Fruit fly (Drosophila melanogaster) whole organism, embryonic: ENCODE measurements around the gene Surf1.
A peak's percentile ranks its signal among the peaks of the same experiment; 100 is the strongest.

Experiments used
- Atf3 ChIP-seq: fragments of 200-800 bp; sonication (Bioruptor generic); optimal IDR thresholded peaks from 3 replicates; lab custom pipeline; 2016; ENCODE audit warnings: missing biosample characterization, missing genetic modification characterization
- Blimp-1 ChIP-seq: fragments of 200-800 bp; sonication (Bioruptor generic); optimal IDR thresholded peaks from 3 replicates; lab custom pipeline; 2018; ENCODE audit warnings: missing biosample characterization, missing genetic modification characterization, mild to moderate bottlenecking, moderate library complexity, missing genetic modification reagents
- CG10462 ChIP-seq: fragments of 200-800 bp; sonication (Bioruptor generic); optimal IDR thresholded peaks from 2 replicates; lab custom pipeline; 2016; ENCODE audit warnings: missing biosample characterization, missing genetic modification characterization
- CG11560 ChIP-seq: fragments of 200-800 bp; sonication (Bioruptor generic); IDR thresholded peaks from 3 replicates; pipeline ENCODE4 v1.3.6; 2022; ENCODE audit warnings: missing biosample characterization, missing genetic modification characterization
- CG12104 ChIP-seq: fragments of 200-800 bp; sonication (Bioruptor generic); optimal IDR thresholded peaks from 3 replicates; lab custom pipeline; 2016; ENCODE audit warnings: missing biosample characterization, missing genetic modification characterization
- CG1529 ChIP-seq: fragments of 200-800 bp; sonication (Bioruptor generic); optimal IDR thresholded peaks from 3 replicates; lab custom pipeline; 2018; ENCODE audit warnings: missing biosample characterization, missing genetic modification characterization
- CG1647 ChIP-seq: fragments of 200-800 bp; sonication (Bioruptor generic); optimal IDR thresholded peaks from 3 replicates; lab custom pipeline; 2016; ENCODE audit warnings: missing biosample characterization, missing genetic modification characterization
- CG16813 ChIP-seq: fragments of 200-800 bp; sonication (Bioruptor generic); IDR thresholded peaks from 3 replicates; pipeline ENCODE4 v1.3.6; 2022; ENCODE audit warnings: missing biosample characterization, missing genetic modification characterization; ENCODE audit not compliant: partially characterized antibody
- CG31365 ChIP-seq: fragments of 200-800 bp; sonication (Bioruptor generic); optimal IDR thresholded peaks from 2 replicates; lab custom pipeline; 2018; ENCODE audit warnings: missing biosample characterization, mild to moderate bottlenecking, missing genetic modification characterization
- CG31388 ChIP-seq: fragments of 200-800 bp; sonication (Bioruptor generic); optimal IDR thresholded peaks from 2 replicates; lab custom pipeline; 2016; ENCODE audit warnings: missing biosample characterization, missing genetic modification characterization
- CG31441 ChIP-seq: fragments of 200-800 bp; sonication (Bioruptor generic); IDR thresholded peaks from 2 replicates; pipeline ENCODE4 v1.3.6; 2022; ENCODE audit warnings: missing biosample characterization, missing genetic modification characterization
- CG3281 ChIP-seq: fragments of 200-800 bp; sonication (Bioruptor generic); optimal IDR thresholded peaks from 3 replicates; lab custom pipeline; 2017; ENCODE audit warnings: missing biosample characterization, mild to moderate bottlenecking, missing genetic modification characterization
- CG34224 ChIP-seq: fragments of 200-800 bp; sonication (Bioruptor generic); IDR thresholded peaks from 3 replicates; pipeline ENCODE4 v1.3.6; 2022; ENCODE audit warnings: missing biosample characterization, missing genetic modification characterization; ENCODE audit not compliant: partially characterized antibody
- CG3838 ChIP-seq: fragments of 200-800 bp; sonication (Bioruptor generic); optimal IDR thresholded peaks from 3 replicates; lab custom pipeline; 2016; ENCODE audit warnings: missing biosample characterization, missing genetic modification characterization
- CG4360 ChIP-seq: fragments of 200-800 bp; sonication (Bioruptor generic); IDR thresholded peaks from 2 replicates; pipeline ENCODE4 v1.3.6; 2022; ENCODE audit warnings: missing biosample characterization, missing genetic modification characterization
- CG4424 ChIP-seq: fragments of 200-800 bp; sonication (Bioruptor generic); optimal IDR thresholded peaks from 3 replicates; lab custom pipeline; 2016; ENCODE audit warnings: missing biosample characterization, missing genetic modification characterization
- CG6654 ChIP-seq: fragments of 200-800 bp; sonication (Bioruptor generic); optimal IDR thresholded peaks from 2 replicates; lab custom pipeline; 2017; ENCODE audit warnings: missing biosample characterization, mild to moderate bottlenecking, missing genetic modification characterization
- CG7745 ChIP-seq: fragments of 200-800 bp; sonication (Bioruptor generic); optimal IDR thresholded peaks from 2 replicates; lab custom pipeline; 2018; ENCODE audit warnings: missing biosample characterization, mild to moderate bottlenecking, missing genetic modification characterization, moderate library complexity
- CG8944 ChIP-seq: fragments of 200-800 bp; sonication (Bioruptor generic); optimal IDR thresholded peaks from 3 replicates; lab custom pipeline; 2016; ENCODE audit warnings: missing biosample characterization, missing genetic modification characterization
- Camta ChIP-seq: fragments of 200-800 bp; sonication (Bioruptor generic); optimal IDR thresholded peaks from 2 replicates; lab custom pipeline; 2016; ENCODE audit warnings: missing biosample characterization, missing genetic modification characterization
- H15 ChIP-seq: fragments of 200-800 bp; sonication (Bioruptor generic); IDR thresholded peaks from 3 replicates; pipeline ENCODE4 v1.3.6; 2022; ENCODE audit warnings: missing biosample characterization, missing genetic modification characterization
- H2.0 ChIP-seq: fragments of 200-800 bp; sonication (Bioruptor generic); IDR thresholded peaks from 2 replicates; pipeline ENCODE4 v1.3.6; 2022; ENCODE audit warnings: missing biosample characterization, missing genetic modification characterization
- HmgD ChIP-seq: fragments of 200-800 bp; sonication (Bioruptor generic); optimal IDR thresholded peaks from 3 replicates; lab custom pipeline; 2016; ENCODE audit warnings: missing biosample characterization, missing genetic modification characterization
- HmgZ ChIP-seq: fragments of 200-800 bp; sonication (Bioruptor generic); optimal IDR thresholded peaks from 2 replicates; lab custom pipeline; 2018; ENCODE audit warnings: missing biosample characterization, mild to moderate bottlenecking, missing genetic modification characterization
- Hmr ChIP-seq: fragments of 200-800 bp; sonication (Bioruptor generic); optimal IDR thresholded peaks from 3 replicates; lab custom pipeline; 2017; ENCODE audit warnings: mild to moderate bottlenecking, missing biosample characterization, missing genetic modification reagents, missing genetic modification characterization
- Hr39 ChIP-seq: fragments of >200 bp; optimal IDR thresholded peaks from 2 replicates; lab custom pipeline; 2017
- Nf-YC ChIP-seq: fragments of 200-800 bp; optimal IDR thresholded peaks from 3 replicates; lab custom pipeline; 2019; ENCODE audit warnings: missing biosample characterization, mild to moderate bottlenecking, missing genetic modification characterization, moderate library complexity
- PHDP ChIP-seq: fragments of 200-800 bp; sonication (Bioruptor generic); optimal IDR thresholded peaks from 3 replicates; lab custom pipeline; 2018; ENCODE audit warnings: missing biosample characterization, mild to moderate bottlenecking, missing genetic modification characterization, moderate library complexity
- Rx ChIP-seq: fragments of 200-800 bp; sonication (Bioruptor generic); IDR thresholded peaks from 2 replicates; pipeline ENCODE4 v1.3.6; 2022; ENCODE audit warnings: missing biosample characterization, missing genetic modification characterization
- Sry-β ChIP-seq: fragments of 200-800 bp; sonication (Bioruptor generic); optimal IDR thresholded peaks from 2 replicates; lab custom pipeline; 2018; ENCODE audit warnings: missing biosample characterization, mild to moderate bottlenecking, missing genetic modification characterization, moderate library complexity
- Usf ChIP-seq: fragments of 200-800 bp; sonication (Bioruptor generic); optimal IDR thresholded peaks from 2 replicates; lab custom pipeline; 2017; ENCODE audit warnings: missing genotype, missing biosample characterization, missing genetic modification characterization
- abd-A ChIP-seq: fragments of 200-800 bp; sonication (Bioruptor generic); optimal IDR thresholded peaks from 3 replicates; lab custom pipeline; 2019; ENCODE audit warnings: missing biosample characterization, mild to moderate bottlenecking, missing genetic modification characterization, moderate library complexity
- ac ChIP-seq: fragments of 200-800 bp; sonication (Bioruptor generic); optimal IDR thresholded peaks from 3 replicates; lab custom pipeline; 2017; ENCODE audit warnings: missing biosample characterization, mild to moderate bottlenecking, missing genetic modification characterization
- caup ChIP-seq: fragments of 200-800 bp; sonication (Bioruptor generic); optimal IDR thresholded peaks from 3 replicates; lab custom pipeline; 2017; ENCODE audit warnings: missing biosample characterization, mild to moderate bottlenecking, missing genetic modification characterization, moderate library complexity; ENCODE audit not compliant: severe bottlenecking
- chm ChIP-seq: fragments of 200-800 bp; sonication (Bioruptor generic); IDR thresholded peaks from 2 replicates; pipeline ENCODE4 v1.3.6; 2022; ENCODE audit warnings: missing biosample characterization, missing genetic modification characterization
- chn ChIP-seq: fragments of 200-800 bp; sonication (Bioruptor generic); optimal IDR thresholded peaks from 2 replicates; lab custom pipeline; 2016; ENCODE audit warnings: missing biosample characterization, missing genetic modification characterization
- dmrt11E ChIP-seq: fragments of 200-800 bp; sonication (Bioruptor generic); optimal IDR thresholded peaks from 3 replicates; lab custom pipeline; 2018; ENCODE audit warnings: missing biosample characterization, mild to moderate bottlenecking, missing genetic modification characterization, moderate library complexity
- ftz-f1 ChIP-seq: fragments of 200-800 bp; sonication (Bioruptor generic); optimal IDR thresholded peaks from 2 replicates; lab custom pipeline; 2016; ENCODE audit warnings: missing biosample characterization, missing genetic modification characterization
- grn ChIP-seq: fragments of 200-800 bp; sonication (Bioruptor generic); optimal IDR thresholded peaks from 3 replicates; lab custom pipeline; 2017; ENCODE audit warnings: missing biosample characterization, missing genetic modification characterization
- jing ChIP-seq: fragments of 200-800 bp; sonication (Bioruptor generic); optimal IDR thresholded peaks from 2 replicates; lab custom pipeline; 2018; ENCODE audit warnings: missing biosample characterization, mild to moderate bottlenecking, missing genetic modification characterization
- lola ChIP-seq, 3 experiments: fragments of >200 bp in 2 of 3; fragments of 200-800 bp in 1 of 3; sonication (Bioruptor generic) in 1 of 3; optimal IDR thresholded peaks; 2 replicates each; lab custom pipeline; 2017 to 2019; ENCODE audit warnings: missing biosample characterization in 3 of 3, missing genetic modification characterization in 3 of 3, mild to moderate bottlenecking in 1 of 3, moderate library complexity in 1 of 3
- nerfin-2 ChIP-seq: fragments of 200-800 bp; sonication (Bioruptor generic); IDR thresholded peaks from 2 replicates; pipeline ENCODE4 v1.3.6; 2022; ENCODE audit warnings: missing biosample characterization, missing genetic modification characterization; ENCODE audit not compliant: partially characterized antibody
- onecut ChIP-seq: fragments of 200-800 bp; sonication (Bioruptor generic); IDR thresholded peaks from 2 replicates; pipeline ENCODE4 v1.3.6; 2022; ENCODE audit warnings: missing biosample characterization, missing genetic modification characterization
- p53 ChIP-seq: fragments of 200-800 bp; sonication (Bioruptor generic); optimal IDR thresholded peaks from 2 replicates; lab custom pipeline; 2016; ENCODE audit warnings: missing biosample characterization, missing genetic modification characterization
- pnt ChIP-seq: fragments of 200-800 bp; sonication (Bioruptor generic); optimal IDR thresholded peaks from 3 replicates; lab custom pipeline; 2016; ENCODE audit warnings: missing biosample characterization, missing genetic modification characterization
- psq ChIP-seq: fragments of 200-800 bp; sonication (Bioruptor generic); optimal IDR thresholded peaks from 2 replicates; lab custom pipeline; 2017; ENCODE audit warnings: missing biosample characterization, missing genetic modification characterization
- slp2 ChIP-seq: fragments of 200-800 bp; sonication (Bioruptor generic); optimal IDR thresholded peaks from 2 replicates; lab custom pipeline; 2016; ENCODE audit warnings: missing biosample characterization, missing genetic modification characterization
- sr ChIP-seq: fragments of 200-800 bp; sonication (Bioruptor generic); IDR thresholded peaks from 3 replicates; pipeline ENCODE4 v1.3.6; 2022; ENCODE audit warnings: missing biosample characterization, missing genetic modification characterization
- stc ChIP-seq: fragments of 200-800 bp; sonication (Bioruptor generic); IDR thresholded peaks from 2 replicates; pipeline ENCODE4 v1.3.6; 2022; ENCODE audit warnings: missing biosample characterization, missing genetic modification characterization
- tna ChIP-seq: fragments of 200-800 bp; sonication (Bioruptor generic); IDR thresholded peaks from 2 replicates; pipeline ENCODE4 v1.3.6; 2022; ENCODE audit warnings: missing biosample characterization, missing genetic modification characterization; ENCODE audit not compliant: partially characterized antibody

Surf1 gene

dm6 chr3L:6979387-6980249 lies 21.5 kb downstream of the Surf1 start, which contains the start of gene Galphai (continued):
- TF ChIP-seq Camta = no peak
- no peak for TF ChIP-seq CG12104 (GFP tag; lab: Kevin White, UChicago)
- peak; percentile 7 for TF ChIP-seq CG3281 (GFP tag; lab: Kevin White, UChicago)
- peak; percentile 58 for TF ChIP-seq CG31365 (tag; lab: Kevin White, UChicago)
- no peak for TF ChIP-seq Blimp-1 (GFP tag; lab: Kevin White, UChicago)
- TF ChIP-seq Atf3 = peak; percentile 1
- TF ChIP-seq caup (GFP tag; lab: Kevin White, UChicago) = peak; percentile 47
- TF ChIP-seq Sry-β (GFP tag; lab: Kevin White, UChicago) = no peak
- TF ChIP-seq sr = no peak
- TF ChIP-seq Hmr (GFP tag; lab: Kevin White, UChicago) = peak; percentile 95
- TF ChIP-seq CG1647 (GFP tag; lab: Kevin White, UChicago) = peak; percentile 19
- TF ChIP-seq psq = no peak
- TF ChIP-seq CG1529 (GFP tag; lab: Kevin White, UChicago) = no peak
- TF ChIP-seq slp2 = no peak
- no peak for TF ChIP-seq CG34224 (GFP tag; lab: Robert Waterston, UW)
- peak; percentile 74 for TF ChIP-seq p53
- no peak for TF ChIP-seq CG10462 (GFP tag; lab: Kevin White, UChicago)
- no peak for TF ChIP-seq CG6654
- no peak for TF ChIP-seq Rx
- no peak for TF ChIP-seq Hr39 (lab: Kevin White, UChicago)
- TF ChIP-seq HmgZ (tag; lab: Kevin White, UChicago) = peak; percentile 92
- TF ChIP-seq CG7745 (tag; lab: Kevin White, UChicago) = peak; percentile 22
- no peak for TF ChIP-seq chm
- no peak for TF ChIP-seq CG3838 (GFP tag; lab: Kevin White, UChicago)
- no peak for TF ChIP-seq CG4424 (GFP tag; lab: Kevin White, UChicago)
- TF ChIP-seq tna (GFP tag; lab: Robert Waterston, UW) = no peak
- TF ChIP-seq dmrt11E (tag; lab: Kevin White, UChicago) = peak; percentile 1
- peak; percentile 37 for TF ChIP-seq PHDP (tag; lab: Kevin White, UChicago)
- TF ChIP-seq CG4360 = no peak
- no peak for TF ChIP-seq ac
- no peak for TF ChIP-seq jing (GFP tag; lab: Kevin White, UChicago)
- peak; percentile 92 for TF ChIP-seq HmgD (GFP tag; lab: Kevin White, UChicago)
- TF ChIP-seq CG31388 (GFP tag; lab: Kevin White, UChicago) = no peak
- TF ChIP-seq grn (GFP tag; lab: Kevin White, UChicago) = peak; percentile 49
- TF ChIP-seq ftz-f1 (GFP tag; lab: Kevin White, UChicago) = peak; percentile 51
- TF ChIP-seq H15 (GFP tag; lab: Robert Waterston, UW) = no peak
- TF ChIP-seq chn (GFP tag; lab: Kevin White, UChicago) = no peak
- no peak for TF ChIP-seq Usf (GFP tag; lab: Kevin White, UChicago)
- TF ChIP-seq CG16813 (GFP tag; lab: Robert Waterston, UW) = peak; percentile 50; the same call in 2 of the 3 replicates
- peak; percentile 41 for TF ChIP-seq pnt
- no peak for TF ChIP-seq stc (GFP tag; lab: Robert Waterston, UW)
- no peak for TF ChIP-seq H2.0 (GFP tag; lab: Robert Waterston, UW)
- TF ChIP-seq CG31441 (GFP tag; lab: Robert Waterston, UW) = no peak
- peak; percentile 69 for TF ChIP-seq Nf-YC (tag; lab: Kevin White, UChicago)
- no peak for TF ChIP-seq abd-A (tag; lab: Kevin White, UChicago)
- no peak for TF ChIP-seq lola (GFP tag; optimal IDR thresholded peaks at IDR 0.05; lab: Kevin White, UChicago)
- TF ChIP-seq nerfin-2 (GFP tag; lab: Robert Waterston, UW) = no peak
- peak; percentile 62; the same call in 2 of the 3 replicates for TF ChIP-seq CG11560 (tag; lab: Robert Waterston, UW)
- no peak for TF ChIP-seq CG8944 (GFP tag; lab: Kevin White, UChicago)
- no peak for TF ChIP-seq onecut (GFP tag; lab: Robert Waterston, UW)
